Fruit fly (Drosophila melanogaster): ENCODE data around the gene Rchy1.

Rchy1 gene

DNA sequence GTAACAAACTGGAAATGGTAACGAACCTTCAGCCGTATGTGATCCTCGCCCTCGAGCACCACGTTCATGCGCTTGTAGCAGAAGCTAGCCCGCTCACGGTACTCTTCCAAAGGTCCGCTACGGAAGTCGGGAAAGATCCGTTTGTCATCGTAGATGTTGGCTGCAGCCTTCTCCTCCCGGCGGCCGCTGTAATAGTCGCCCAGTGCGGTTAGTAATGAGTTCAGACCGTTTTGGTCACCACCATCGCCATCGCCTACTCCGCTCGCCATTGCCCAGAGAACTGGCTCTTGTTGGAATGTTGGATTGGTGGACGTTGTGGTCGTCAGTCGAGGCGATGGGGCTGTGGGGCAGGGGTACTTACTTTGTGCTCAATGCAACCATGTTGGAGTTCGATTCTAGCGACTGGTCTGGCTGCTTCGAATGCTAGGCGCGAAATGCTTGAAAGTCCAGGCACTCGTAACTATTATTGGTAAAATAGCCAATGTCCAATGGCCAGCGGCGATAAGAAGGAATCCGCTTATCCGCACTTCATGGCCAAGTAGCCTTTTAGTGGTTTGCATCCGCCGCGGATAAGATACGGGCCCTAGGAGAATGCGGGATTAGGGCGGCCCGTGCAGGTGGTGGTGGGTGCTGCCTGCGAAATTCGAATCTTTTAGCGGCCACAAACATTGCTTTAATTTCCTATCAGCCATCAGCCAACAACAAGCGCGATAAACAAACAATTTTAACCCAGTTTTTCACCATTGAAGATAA is 17.7 kb downstream of the Rchy1 start:
- TF ChIP-seq Mnt (GFP tag; optimal IDR thresholded peaks at IDR 0.05) (peak; percentile 43), ovo (GFP tag; optimal IDR thresholded peaks at IDR 0.05) (no peak), kay (GFP tag; ENCODE audit: borderline replicate concordance) (no peak), cic (GFP tag; optimal IDR thresholded peaks at IDR 0.05) (peak; percentile 61), CG7101 (tag; optimal IDR thresholded peaks at IDR 0.05) (peak; percentile 30), CG12768 (GFP tag; optimal IDR thresholded peaks at IDR 0.05) (peak; percentile 90), CG11617 (GFP tag; optimal IDR thresholded peaks at IDR 0.05) (peak; percentile 14), Hr96 (GFP tag; optimal IDR thresholded peaks at IDR 0.05) (peak; percentile 56), CG7045 (GFP tag; optimal IDR thresholded peaks at IDR 0.05) (peak; percentile 26)

- TF ChIP-seq kay (GFP tag; ENCODE audit: borderline replicate concordance) (peak; percentile 80), ovo (GFP tag; optimal IDR thresholded peaks at IDR 0.05) (no peak), CG11617 (GFP tag; optimal IDR thresholded peaks at IDR 0.05) (no peak)
Measured at dm6 chr2L:6426329-6426728, 39.1 kb downstream of the Rchy1 start.

dm6 chr2L:6424198-6424597 is 41.3 kb downstream of the Rchy1 start, which contains the start of gene Fic:
TSS of gene Fic (plus strand) at chr2L:6424336.
- TF ChIP-seq CG33017 (tag; optimal IDR thresholded peaks at IDR 0.05): no peak
- no peak for TF ChIP-seq cnc (optimal IDR thresholded peaks at IDR 0.05)
- TF ChIP-seq Clk (GFP tag; optimal IDR thresholded peaks at IDR 0.05): no peak
- no peak for TF ChIP-seq Hr96 (GFP tag; optimal IDR thresholded peaks at IDR 0.05)
- TF ChIP-seq ovo (GFP tag; optimal IDR thresholded peaks at IDR 0.05): no peak
- TF ChIP-seq Mnt (GFP tag; optimal IDR thresholded peaks at IDR 0.05): peak; percentile 41
- no peak for TF ChIP-seq pad (GFP tag; optimal IDR thresholded peaks at IDR 0.05)
- peak; percentile 57 for TF ChIP-seq tj (GFP tag; optimal IDR thresholded peaks at IDR 0.05)
- no peak for TF ChIP-seq CG7101 (tag; optimal IDR thresholded peaks at IDR 0.05)
- TF ChIP-seq toe (GFP tag; optimal IDR thresholded peaks at IDR 0.05): no peak
- no peak for TF ChIP-seq CG11617 (GFP tag; optimal IDR thresholded peaks at IDR 0.05)
- TF ChIP-seq CG7045 (GFP tag; optimal IDR thresholded peaks at IDR 0.05): no peak
- TF ChIP-seq CG12768 (GFP tag; optimal IDR thresholded peaks at IDR 0.05): no peak
- TF ChIP-seq CG14711 (tag; optimal IDR thresholded peaks at IDR 0.05): no peak
- TF ChIP-seq bab1 (GFP tag; optimal IDR thresholded peaks at IDR 0.05): peak; percentile 8
- no peak for TF ChIP-seq kay (GFP tag; ENCODE audit: borderline replicate concordance)
- no peak for TF ChIP-seq CG5204 (GFP tag; optimal IDR thresholded peaks at IDR 0.05)
- TF ChIP-seq cic (GFP tag; optimal IDR thresholded peaks at IDR 0.05): no peak
- TF ChIP-seq CG1620 (GFP tag; optimal IDR thresholded peaks at IDR 0.05): no peak
- TF ChIP-seq Crg-1 (GFP tag; optimal IDR thresholded peaks at IDR 0.05): no peak

- no peak for TF ChIP-seq pad (GFP tag; optimal IDR thresholded peaks at IDR 0.05)
- TF ChIP-seq cnc (optimal IDR thresholded peaks at IDR 0.05): no peak
- no peak for TF ChIP-seq Clk (GFP tag; optimal IDR thresholded peaks at IDR 0.05)
- no peak for TF ChIP-seq Mnt (GFP tag; optimal IDR thresholded peaks at IDR 0.05)
- TF ChIP-seq bab1 (GFP tag; optimal IDR thresholded peaks at IDR 0.05): no peak
- TF ChIP-seq ovo (GFP tag; optimal IDR thresholded peaks at IDR 0.05): no peak
- no peak for TF ChIP-seq Crg-1 (GFP tag; optimal IDR thresholded peaks at IDR 0.05)
- no peak for TF ChIP-seq CG7101 (tag; optimal IDR thresholded peaks at IDR 0.05)
- no peak for TF ChIP-seq CG11617 (GFP tag; optimal IDR thresholded peaks at IDR 0.05)
- no peak for TF ChIP-seq CG5204 (GFP tag; optimal IDR thresholded peaks at IDR 0.05)
- no peak for TF ChIP-seq tj (GFP tag; optimal IDR thresholded peaks at IDR 0.05)
- TF ChIP-seq kay (GFP tag; ENCODE audit: borderline replicate concordance): no peak
- no peak for TF ChIP-seq CG12768 (GFP tag; optimal IDR thresholded peaks at IDR 0.05)
Measured at dm6 chr2L:6423148-6423547, 42.3 kb downstream of the Rchy1 start, which contains the start of gene Tig. TSS of gene Tig (minus strand) at chr2L:6423310.

dm6 chr2L:6422488-6422887 is 43.0 kb downstream of the Rchy1 start:
- TF ChIP-seq CG14711 (tag; optimal IDR thresholded peaks at IDR 0.05) (no peak), cnc (optimal IDR thresholded peaks at IDR 0.05) (no peak)

DNA sequence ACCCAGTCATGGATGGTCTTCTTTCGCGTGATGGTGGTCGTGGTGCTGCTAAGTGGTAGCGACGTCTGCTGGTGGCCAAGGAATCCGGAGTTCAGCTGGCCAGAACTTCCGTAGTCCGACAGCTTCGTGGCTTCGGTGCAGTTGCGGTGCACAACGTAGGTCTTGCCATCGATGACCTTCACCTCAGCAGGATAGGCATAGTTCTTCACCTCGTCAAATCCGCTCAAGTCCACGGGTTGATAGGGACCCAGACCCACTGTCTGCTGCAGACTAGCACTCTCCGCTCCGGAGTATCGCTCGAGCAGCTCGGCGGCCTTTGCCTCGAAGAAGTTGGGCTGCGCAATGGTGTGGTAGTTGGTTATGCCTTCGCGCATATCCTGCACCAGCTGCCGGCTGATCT is 44.0 kb downstream of the Rchy1 start:
- TF ChIP-seq CG14711 (tag; optimal IDR thresholded peaks at IDR 0.05) (no peak), CG33017 (tag; optimal IDR thresholded peaks at IDR 0.05) (no peak), CG12768 (GFP tag; optimal IDR thresholded peaks at IDR 0.05) (no peak), Mnt (GFP tag; optimal IDR thresholded peaks at IDR 0.05) (no peak), Clk (GFP tag; optimal IDR thresholded peaks at IDR 0.05) (no peak), CG7045 (GFP tag; optimal IDR thresholded peaks at IDR 0.05) (no peak), Crg-1 (GFP tag; optimal IDR thresholded peaks at IDR 0.05) (no peak), bab1 (GFP tag; optimal IDR thresholded peaks at IDR 0.05) (no peak), ovo (GFP tag; optimal IDR thresholded peaks at IDR 0.05) (no peak), cnc (optimal IDR thresholded peaks at IDR 0.05) (no peak), CG1620 (GFP tag; optimal IDR thresholded peaks at IDR 0.05) (no peak), Hr96 (GFP tag; optimal IDR thresholded peaks at IDR 0.05) (no peak), cic (GFP tag; optimal IDR thresholded peaks at IDR 0.05) (no peak), CG11617 (GFP tag; optimal IDR thresholded peaks at IDR 0.05) (no peak), toe (GFP tag; optimal IDR thresholded peaks at IDR 0.05) (no peak)

dm6 chr2L:6411953-6412352 is 53.5 kb downstream of the Rchy1 start, which contains the start of gene CG13982:
TSS of gene CG13982 (plus strand) at chr2L:6412315.
- no peak for TF ChIP-seq CG11617 (GFP tag; optimal IDR thresholded peaks at IDR 0.05)
- no peak for TF ChIP-seq bab1 (GFP tag; optimal IDR thresholded peaks at IDR 0.05)
- no peak for TF ChIP-seq tj (GFP tag; optimal IDR thresholded peaks at IDR 0.05)
- no peak for TF ChIP-seq ovo (GFP tag; optimal IDR thresholded peaks at IDR 0.05)
- peak; percentile 93 for TF ChIP-seq pad (GFP tag; optimal IDR thresholded peaks at IDR 0.05)
- no peak for TF ChIP-seq Clk (GFP tag; optimal IDR thresholded peaks at IDR 0.05)
